Worm (Caenorhabditis elegans) whole organism, L2 larva: ENCODE results near the gene F53B3.3.

ENCODE experiments used
- C34F6.9 ChIP-seq: fragments of 150-350 bp; optimal IDR thresholded peaks from 2 replicates; lab custom pipeline; 2014; ENCODE audit warnings: missing biosample characterization, missing genetic modification characterization
- F13H6.1 ChIP-seq: sonication (generic microtip); optimal IDR thresholded peaks from 2 replicates; lab custom pipeline; 2016; ENCODE audit warnings: missing genetic modification characterization, missing compliant biosample characterization
- Y55F3AM.14 ChIP-seq: fragments of 200-800 bp; sonication (Bioruptor generic); optimal IDR thresholded peaks from 2 replicates; lab custom pipeline; 2018; ENCODE audit warnings: mild to moderate bottlenecking, missing genetic modification characterization, missing compliant biosample characterization
- ZK546.5 ChIP-seq: sonication (generic microtip); optimal IDR thresholded peaks from 2 replicates; lab custom pipeline; 2017; ENCODE audit warnings: missing biosample characterization, missing genetic modification characterization
- alr-1 ChIP-seq: fragments of 150-350 bp; optimal IDR thresholded peaks from 2 replicates; lab custom pipeline; 2014; ENCODE audit warnings: missing biosample characterization, missing genetic modification characterization
- aly-2 ChIP-seq: fragments of 150-350 bp; optimal IDR thresholded peaks from 2 replicates; lab custom pipeline; 2014; ENCODE audit warnings: missing biosample characterization, missing genetic modification characterization
- ama-1 ChIP-seq: fragments of 150-350 bp; optimal IDR thresholded peaks from 2 replicates; lab custom pipeline; 2018; ENCODE audit warnings: inconsistent platforms
- blmp-1 ChIP-seq: sonication (generic microtip); optimal IDR thresholded peaks from 2 replicates; lab custom pipeline; 2017; ENCODE audit warnings: missing genetic modification characterization, mild to moderate bottlenecking, missing compliant biosample characterization, antibody characterized with exemption, moderate library complexity; ENCODE audit not compliant: insufficient read depth
- ceh-16 ChIP-seq: fragments of 150-350 bp; optimal IDR thresholded peaks from 2 replicates; lab custom pipeline; 2014; ENCODE audit warnings: missing biosample characterization, missing genetic modification characterization
- ceh-82 ChIP-seq: fragments of 150-350 bp; optimal IDR thresholded peaks from 2 replicates; lab custom pipeline; 2014; ENCODE audit warnings: missing biosample characterization, missing genetic modification characterization
- crh-2 ChIP-seq: sonication (generic microtip); optimal IDR thresholded peaks from 2 replicates; lab custom pipeline; 2017; ENCODE audit warnings: missing biosample characterization, missing genetic modification characterization
- elt-1 ChIP-seq: fragments of 150-350 bp; optimal IDR thresholded peaks from 2 replicates; lab custom pipeline; 2014; ENCODE audit warnings: missing biosample characterization, missing genetic modification characterization
- elt-3 ChIP-seq: sonication (generic microtip); optimal IDR thresholded peaks from 2 replicates; lab custom pipeline; 2017; ENCODE audit warnings: missing biosample characterization, missing genetic modification characterization
- fos-1 ChIP-seq: fragments of 150-350 bp; optimal IDR thresholded peaks from 2 replicates; lab custom pipeline; 2014; ENCODE audit warnings: missing biosample characterization, missing genetic modification characterization
- lin-11 ChIP-seq: fragments of 150-350 bp; sonication (generic microtip); optimal IDR thresholded peaks from 2 replicates; lab custom pipeline; 2014; ENCODE audit warnings: missing biosample characterization, missing genetic modification characterization, inconsistent platforms, mixed read lengths
- lin-13 ChIP-seq: fragments of 150-350 bp; optimal IDR thresholded peaks from 2 replicates; lab custom pipeline; 2014; ENCODE audit warnings: missing biosample characterization, missing genetic modification reagents, missing genetic modification characterization
- lsy-2 ChIP-seq, 2 experiments: fragments of 150-350 bp in 1 of 2; sonication (generic microtip) in 1 of 2; optimal IDR thresholded peaks; 2 replicates each; lab custom pipeline; 2014 to 2017; ENCODE audit warnings: missing biosample characterization in 2 of 2, missing genetic modification characterization in 2 of 2
- mab-5 ChIP-seq: fragments of 150-350 bp; optimal IDR thresholded peaks from 2 replicates; lab custom pipeline; 2014; ENCODE audit warnings: missing biosample characterization, missing genetic modification characterization
- mbf-1 ChIP-seq: sonication (generic microtip); optimal IDR thresholded peaks from 2 replicates; lab custom pipeline; 2017; ENCODE audit warnings: missing biosample characterization, missing genetic modification characterization
- mdl-1 ChIP-seq, 2 experiments: fragments of 150-350 bp in 1 of 2; sonication (generic microtip) in 1 of 2; optimal IDR thresholded peaks; 2 replicates each; lab custom pipeline; 2017; ENCODE audit warnings: missing biosample characterization in 2 of 2, missing genetic modification characterization in 2 of 2
- nhr-10 ChIP-seq: sonication (generic microtip); optimal IDR thresholded peaks from 2 replicates; lab custom pipeline; 2017; ENCODE audit warnings: missing biosample characterization, missing genetic modification characterization
- nhr-12 ChIP-seq: fragments of 150-350 bp; optimal IDR thresholded peaks from 2 replicates; lab custom pipeline; 2014; ENCODE audit warnings: missing biosample characterization, missing genetic modification characterization
- nhr-129 ChIP-seq: fragments of 150-350 bp; optimal IDR thresholded peaks from 2 replicates; lab custom pipeline; 2014; ENCODE audit warnings: missing biosample characterization, missing genetic modification characterization
- nhr-21 ChIP-seq: fragments of 150-350 bp; optimal IDR thresholded peaks from 2 replicates; lab custom pipeline; 2014; ENCODE audit warnings: missing biosample characterization, missing genetic modification characterization
- nhr-23 ChIP-seq: fragments of 150-350 bp; optimal IDR thresholded peaks from 2 replicates; lab custom pipeline; 2014; ENCODE audit warnings: missing biosample characterization, missing genetic modification reagents, missing genetic modification characterization
- nhr-25 ChIP-seq: fragments of 150-350 bp; sonication (generic microtip); optimal IDR thresholded peaks from 3 replicates; lab custom pipeline; 2014; ENCODE audit warnings: missing biosample characterization, missing genetic modification characterization
- nhr-6 ChIP-seq: fragments of 150-350 bp; optimal IDR thresholded peaks from 2 replicates; lab custom pipeline; 2014; ENCODE audit warnings: missing biosample characterization, missing genetic modification characterization
- peb-1 ChIP-seq: fragments of 150-350 bp; optimal IDR thresholded peaks from 2 replicates; lab custom pipeline; 2014; ENCODE audit warnings: missing biosample characterization, missing genetic modification characterization
- sem-4 ChIP-seq: fragments of 150-350 bp; optimal IDR thresholded peaks from 2 replicates; lab custom pipeline; 2014; ENCODE audit warnings: missing biosample characterization, missing genetic modification reagents, missing genetic modification characterization
- skn-1 ChIP-seq: sonication (generic microtip); optimal IDR thresholded peaks from 2 replicates; lab custom pipeline; 2017; ENCODE audit warnings: missing biosample characterization, missing genetic modification characterization
- sma-9 ChIP-seq, 2 experiments: fragments of 150-350 bp in 1 of 2; sonication (generic microtip) in 1 of 2; optimal IDR thresholded peaks; 2 replicates each; lab custom pipeline; 2014 to 2016; ENCODE audit warnings: missing genetic modification characterization in 2 of 2, mild to moderate bottlenecking in 1 of 2, missing biosample characterization in 1 of 2, missing compliant biosample characterization in 1 of 2, missing genetic modification reagents in 1 of 2, moderate library complexity in 1 of 2
- unc-55 ChIP-seq: fragments of 150-350 bp; sonication (generic microtip); optimal IDR thresholded peaks from 3 replicates; lab custom pipeline; 2014; ENCODE audit warnings: missing biosample characterization, missing genetic modification reagents, missing genetic modification characterization
- unc-62 ChIP-seq: fragments of 150-350 bp; optimal IDR thresholded peaks from 2 replicates; lab custom pipeline; 2014; ENCODE audit warnings: missing biosample characterization, missing genetic modification reagents, missing genetic modification characterization
- zag-1 ChIP-seq: fragments of 150-350 bp; optimal IDR thresholded peaks from 2 replicates; lab custom pipeline; 2014; ENCODE audit warnings: missing biosample characterization, missing genetic modification characterization

F53B3.3 gene

DNA sequence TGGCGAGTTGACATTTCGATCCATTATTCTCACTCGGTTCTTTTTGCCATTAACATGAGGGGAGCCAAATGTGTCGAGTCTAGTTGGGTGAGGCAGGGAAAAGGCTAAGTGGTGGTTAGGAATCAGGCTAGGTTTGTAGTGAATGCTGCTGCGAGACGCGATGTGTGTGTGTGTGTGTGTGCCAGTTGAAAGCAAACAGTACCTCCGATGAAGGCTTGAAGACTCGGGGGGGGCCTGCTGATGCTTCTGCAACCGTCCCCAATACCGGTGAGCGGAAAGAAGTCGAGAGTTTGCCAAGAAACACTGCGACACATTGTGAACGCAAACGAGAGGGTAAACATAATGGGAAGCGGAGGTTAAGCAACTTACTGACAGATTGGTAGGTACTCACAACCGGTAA lies at the start of gene F53B3.3:
Gene F53B3.3 (minus strand): TSS at position 101 of the 400 bp plus-strand sequence.
- no peak for TF ChIP-seq mbf-1 (tag; lab: Kevin White, UChicago)
- peak; percentile 41 for TF ChIP-seq F13H6.1 (tag; lab: Kevin White, UChicago)
- TF ChIP-seq nhr-6 (tag; lab: Kevin White, UChicago): no peak
- no peak for TF ChIP-seq elt-3 (tag; lab: Kevin White, UChicago)

DNA sequence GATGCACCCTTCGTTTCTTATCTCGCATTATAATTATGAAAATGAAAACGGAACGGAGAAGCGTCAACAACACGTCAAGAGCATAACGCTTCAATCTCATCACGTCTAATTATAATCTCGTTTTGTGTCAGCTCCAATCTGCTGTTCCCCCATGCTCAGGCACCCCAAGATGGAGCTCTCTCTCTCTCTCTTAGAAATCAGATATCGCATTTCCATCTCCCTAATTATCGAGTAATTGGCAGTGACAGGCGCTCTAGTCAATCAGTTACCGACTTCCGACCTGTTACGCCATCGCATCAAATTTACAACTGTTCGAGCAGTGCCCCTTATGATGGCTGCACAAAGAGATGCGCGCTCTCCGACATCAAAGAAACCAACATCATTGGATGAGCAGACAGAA lies 49.5 kb upstream of the F53B3.3 start:
- TF ChIP-seq Y55F3AM.14 (GFP tag; lab: Kevin White, UChicago) (no peak), sma-9 (GFP tag; optimal IDR thresholded peaks at IDR 0.05; lab: Kevin White, UChicago) (no peak), sma-9 (tag; optimal IDR thresholded peaks at IDR 0.05; lab: Kevin White, UChicago) (no peak), nhr-10 (tag; lab: Kevin White, UChicago) (no peak), lin-13 (GFP tag; lab: Kevin White, UChicago) (no peak), mab-5 (tag; lab: Kevin White, UChicago) (no peak), zag-1 (no peak), nhr-25 (tag; lab: Kevin White, UChicago) (no peak), elt-1 (no peak), ceh-16 (tag; lab: Kevin White, UChicago) (no peak), ZK546.5 (no peak), nhr-23 (tag; lab: Kevin White, UChicago) (no peak), aly-2 (no peak), ama-1 (lab: Kevin White, UChicago) (no peak), nhr-12 (tag; lab: Kevin White, UChicago) (no peak), mdl-1 (tag; optimal IDR thresholded peaks at IDR 0.05; lab: Kevin White, UChicago) (no peak), skn-1 (tag; lab: Kevin White, UChicago) (no peak), blmp-1 (tag; lab: Kevin White, UChicago) (no peak), nhr-129 (tag; lab: Kevin White, UChicago) (no peak), fos-1 (tag; lab: Kevin White, UChicago) (no peak), lsy-2 (tag; optimal IDR thresholded peaks at IDR 0.05; lab: Kevin White, UChicago) (no peak)

DNA sequence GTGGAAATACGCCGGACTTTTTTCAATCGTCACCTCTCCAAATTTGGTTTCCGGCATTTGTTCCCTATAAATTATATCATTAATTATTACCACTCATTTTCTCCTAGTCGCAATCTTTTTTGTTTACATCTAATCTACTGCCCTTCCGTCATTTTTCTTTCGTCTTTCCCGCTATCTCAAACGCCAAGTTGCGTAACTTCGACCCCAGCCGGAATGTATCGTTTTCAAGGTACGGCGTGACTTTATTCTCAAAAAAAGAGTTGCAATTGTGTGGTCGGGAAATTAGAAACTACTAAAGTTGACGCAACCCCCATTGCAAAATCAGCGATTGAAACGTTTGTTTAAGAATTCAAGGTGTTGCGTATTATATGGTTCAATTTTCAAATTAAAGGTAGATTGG lies 48.6 kb upstream of the F53B3.3 start:
- TF ChIP-seq sem-4 (tag; lab: Kevin White, UChicago): no peak
- TF ChIP-seq nhr-21 (tag; lab: Kevin White, UChicago): no peak
- TF ChIP-seq ZK546.5: no peak
- no peak for TF ChIP-seq nhr-6 (tag; lab: Kevin White, UChicago)
- TF ChIP-seq alr-1: no peak
- no peak for TF ChIP-seq unc-62 (GFP tag; lab: Kevin White, UChicago)
- no peak for TF ChIP-seq peb-1
- no peak for TF ChIP-seq mab-5 (tag; lab: Kevin White, UChicago)
- TF ChIP-seq ama-1 (lab: Kevin White, UChicago): no peak

DNA sequence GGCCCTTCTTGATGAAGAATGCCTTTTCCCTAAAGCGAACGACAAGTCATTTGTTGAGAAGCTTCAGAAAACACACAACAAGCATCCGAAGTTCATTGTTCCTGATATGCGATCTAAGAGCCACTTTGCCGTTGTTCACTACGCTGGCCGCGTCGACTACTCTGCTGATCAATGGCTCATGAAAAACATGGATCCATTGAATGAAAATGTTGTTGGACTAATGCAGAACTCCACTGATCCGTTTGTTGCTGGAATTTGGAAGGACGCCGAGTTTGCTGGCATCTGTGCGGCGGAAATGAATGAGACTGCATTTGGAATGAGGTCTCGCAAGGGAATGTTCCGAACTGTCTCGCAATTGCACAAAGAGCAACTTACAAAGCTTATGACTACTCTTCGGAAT lies 41.8 kb upstream of the F53B3.3 start:
- no peak for TF ChIP-seq sem-4 (tag; lab: Kevin White, UChicago)
- no peak for TF ChIP-seq lin-13 (GFP tag; lab: Kevin White, UChicago)

DNA sequence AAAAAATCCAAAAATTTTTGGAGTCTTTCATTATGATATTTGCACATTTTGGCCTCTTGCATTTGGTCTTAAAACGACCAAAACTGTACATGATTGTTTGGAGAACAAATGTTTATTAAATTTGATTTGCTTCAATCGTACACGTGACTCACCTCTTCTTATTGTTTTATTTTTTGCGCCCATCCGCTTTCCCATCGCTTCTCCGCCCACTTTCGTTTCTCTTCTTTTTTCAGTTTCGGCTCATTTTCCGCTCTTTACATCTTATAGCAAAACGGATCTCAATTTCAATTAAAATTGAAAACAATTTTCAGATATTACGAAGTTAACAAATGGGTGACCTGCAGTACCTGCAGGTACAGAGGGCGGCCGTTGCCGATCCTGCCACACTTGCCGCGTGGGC lies 38.3 kb upstream of the F53B3.3 start, which contains the start of gene nmy-1:
Gene nmy-1 (plus strand): TSS at position 301 of the 400 bp plus-strand sequence.
- TF ChIP-seq C34F6.9 (tag; lab: Kevin White, UChicago): no peak
- no peak for TF ChIP-seq nhr-21 (tag; lab: Kevin White, UChicago)
- TF ChIP-seq crh-2 (tag; lab: Kevin White, UChicago): no peak
- no peak for TF ChIP-seq ceh-82 (tag; lab: Kevin White, UChicago)
- TF ChIP-seq lin-11 (tag; lab: Kevin White, UChicago): no peak
- no peak for TF ChIP-seq elt-1
- no peak for TF ChIP-seq unc-62 (GFP tag; lab: Kevin White, UChicago)
- no peak for TF ChIP-seq F13H6.1 (tag; lab: Kevin White, UChicago)
- no peak for TF ChIP-seq sma-9 (GFP tag; optimal IDR thresholded peaks at IDR 0.05; lab: Kevin White, UChicago)
- no peak for TF ChIP-seq sma-9 (tag; optimal IDR thresholded peaks at IDR 0.05; lab: Kevin White, UChicago)
- no peak for TF ChIP-seq unc-55 (GFP tag; lab: Kevin White, UChicago)
- TF ChIP-seq blmp-1 (tag; lab: Kevin White, UChicago): no peak
- TF ChIP-seq zag-1: no peak
- TF ChIP-seq, all 48 proteins: peak for 0
